Worm (Caenorhabditis elegans): ENCODE measurements around the gene ppgn-1.
A peak's percentile ranks its signal among the peaks of the same experiment; 100 is the strongest.

Gene ppgn-1

DNA sequence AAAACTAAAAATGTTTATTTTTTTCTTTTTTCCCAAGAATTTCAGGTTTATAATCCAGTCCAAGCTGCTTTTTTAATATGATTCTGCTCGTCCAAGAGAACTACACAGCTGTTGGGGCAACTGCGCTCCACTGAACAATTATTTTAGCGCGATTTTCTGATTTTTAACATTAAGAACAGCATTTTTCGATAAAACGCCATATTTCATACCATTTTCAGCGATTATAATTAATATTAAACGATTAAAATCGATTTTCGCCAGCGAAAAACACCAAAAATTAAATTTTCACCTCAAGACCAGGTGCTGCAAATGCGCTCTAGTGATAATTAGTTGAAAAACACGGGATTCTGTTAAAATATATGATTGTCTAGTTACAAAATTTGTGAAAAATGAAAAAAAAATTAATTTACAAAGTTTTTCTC is 41.5 kb upstream of the ppgn-1 start:
- TF ChIP-seq nfya-1 (tag; optimal IDR thresholded peaks at IDR 0.05; ENCODE audit: insufficient read depth) (peak; percentile 41), nhr-67 (tag; optimal IDR thresholded peaks at IDR 0.05) (no peak), ama-1 (optimal IDR thresholded peaks at IDR 0.05) (peak; percentile 51), lin-15B (tag; optimal IDR thresholded peaks at IDR 0.05) (peak; percentile 5), ceh-82 (tag; optimal IDR thresholded peaks at IDR 0.05) (no peak), elt-2 (tag; optimal IDR thresholded peaks at IDR 0.05) (peak; percentile 31), hmg-11 (tag; optimal IDR thresholded peaks at IDR 0.05) (peak; percentile 31), lsy-12 (tag; optimal IDR thresholded peaks at IDR 0.05) (peak; percentile 35), aly-2 (tag; optimal IDR thresholded peaks at IDR 0.05) (peak; percentile 45), nhr-23 (tag; optimal IDR thresholded peaks at IDR 0.05) (peak; percentile 37), unc-62 (GFP tag; optimal IDR thresholded peaks at IDR 0.05) (no peak), pha-4 (tag; optimal IDR thresholded peaks at IDR 0.05) (peak; percentile 53), ceh-28 (tag; optimal IDR thresholded peaks at IDR 0.05) (peak; percentile 42), nhr-43 (tag; optimal IDR thresholded peaks at IDR 0.05; ENCODE audit: poor library complexity, severe bottlenecking) (peak; percentile 44), eor-1 (tag; optimal IDR thresholded peaks at IDR 0.05) (no peak), nhr-77 (tag; optimal IDR thresholded peaks at IDR 0.05) (peak; percentile 18)

DNA sequence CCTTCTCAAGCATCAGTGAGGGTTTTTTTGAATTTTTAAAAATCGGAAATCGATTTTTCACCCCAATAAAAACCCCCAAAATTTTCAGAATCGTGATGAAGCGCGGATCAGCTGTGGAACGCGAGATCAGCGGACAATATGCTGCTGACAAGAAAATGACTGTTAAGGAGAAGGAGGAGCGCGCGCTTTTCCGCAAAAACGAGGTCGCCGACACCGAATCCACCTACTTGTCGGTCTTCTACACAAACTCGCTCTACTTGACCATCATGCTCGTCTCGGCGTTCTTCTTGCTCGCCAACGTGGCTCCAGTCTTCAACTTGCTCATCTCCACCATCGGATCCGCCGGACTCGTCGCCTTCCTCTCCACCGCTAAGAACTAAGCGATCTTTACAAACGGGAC is 41.0 kb upstream of the ppgn-1 start:
- TF ChIP-seq mdl-1 (tag; optimal IDR thresholded peaks at IDR 0.05) (no peak), zag-1 (tag; optimal IDR thresholded peaks at IDR 0.05) (no peak), nhr-77 (tag; optimal IDR thresholded peaks at IDR 0.05) (no peak), ceh-16 (tag; optimal IDR thresholded peaks at IDR 0.05) (no peak), ceh-9 (tag; optimal IDR thresholded peaks at IDR 0.05) (no peak), mml-1 (tag; optimal IDR thresholded peaks at IDR 0.05) (no peak), daf-12 (tag; optimal IDR thresholded peaks at IDR 0.05) (no peak), ceh-82 (tag; optimal IDR thresholded peaks at IDR 0.05) (no peak), hmg-11 (tag; optimal IDR thresholded peaks at IDR 0.05) (no peak), fos-1 (tag; optimal IDR thresholded peaks at IDR 0.05) (no peak), R02D3.7 (tag; optimal IDR thresholded peaks at IDR 0.05) (no peak), egl-5 (tag; optimal IDR thresholded peaks at IDR 0.05) (no peak), elt-2 (tag; optimal IDR thresholded peaks at IDR 0.05) (no peak), unc-62 (GFP tag; optimal IDR thresholded peaks at IDR 0.05) (no peak), nhr-23 (tag; optimal IDR thresholded peaks at IDR 0.05) (no peak), elt-1 (tag; optimal IDR thresholded peaks at IDR 0.05) (no peak), aly-2 (tag; optimal IDR thresholded peaks at IDR 0.05) (no peak), fkh-2 (tag; optimal IDR thresholded peaks at IDR 0.05) (no peak), ztf-4 (tag; optimal IDR thresholded peaks at IDR 0.05) (no peak)

DNA sequence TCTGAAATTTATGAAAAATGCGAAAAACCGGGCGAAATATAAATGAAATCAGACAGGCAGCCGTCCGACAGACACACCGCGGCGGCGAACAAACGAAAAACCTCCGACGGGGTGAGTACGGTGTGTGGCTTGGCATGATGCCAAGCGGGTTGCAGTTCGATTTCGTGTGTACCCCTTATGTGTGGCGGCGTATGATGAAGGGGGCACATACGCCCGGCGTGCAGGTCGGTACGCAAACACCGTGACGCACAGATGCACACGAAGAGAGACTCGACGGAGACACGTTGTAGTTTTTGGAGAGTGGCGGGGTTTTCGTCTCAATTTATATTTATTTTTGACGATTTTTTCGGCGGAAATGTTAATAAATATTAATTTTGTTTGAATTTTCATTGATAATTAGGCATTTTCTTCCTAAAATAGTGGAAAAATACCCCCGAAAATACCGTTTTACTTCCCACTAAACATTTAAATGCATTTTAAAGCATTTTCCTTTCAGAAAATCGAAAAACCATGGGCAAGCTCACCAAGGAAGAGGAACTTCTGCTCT is 40.3 kb upstream of the ppgn-1 start, which contains the start of gene trap-3:
Gene trap-3, plus strand, starts transcription at position 497 of the 547 bp plus-strand sequence.
- TF ChIP-seq mdl-1 (tag; optimal IDR thresholded peaks at IDR 0.05) (peak; percentile 8), nfya-1 (tag; optimal IDR thresholded peaks at IDR 0.05; ENCODE audit: insufficient read depth) (peak; percentile 99), mml-1 (tag; optimal IDR thresholded peaks at IDR 0.05) (no peak), unc-62 (GFP tag; optimal IDR thresholded peaks at IDR 0.05) (peak; percentile 68), fkh-2 (tag; optimal IDR thresholded peaks at IDR 0.05) (no peak), nhr-76 (tag; optimal IDR thresholded peaks at IDR 0.05) (peak; percentile 50), daf-12 (tag; optimal IDR thresholded peaks at IDR 0.05) (no peak), elt-1 (tag; optimal IDR thresholded peaks at IDR 0.05) (peak; percentile 34), pqm-1 (tag; optimal IDR thresholded peaks at IDR 0.05) (peak; percentile 55), nhr-25 (tag; optimal IDR thresholded peaks at IDR 0.05) (peak; percentile 99), elt-3 (tag; optimal IDR thresholded peaks at IDR 0.05) (peak in 1 of 3 experiments; percentile 65), eor-1 (tag; optimal IDR thresholded peaks at IDR 0.05) (no peak), ama-1 (optimal IDR thresholded peaks at IDR 0.05) (peak; percentile 35), nhr-28 (tag; optimal IDR thresholded peaks at IDR 0.05) (no peak), unc-39 (tag; optimal IDR thresholded peaks at IDR 0.05) (no peak), ztf-11 (tag; optimal IDR thresholded peaks at IDR 0.05) (no peak), nhr-12 (tag; optimal IDR thresholded peaks at IDR 0.05) (no peak), ceh-28 (tag; optimal IDR thresholded peaks at IDR 0.05) (peak; percentile 84), fos-1 (tag; optimal IDR thresholded peaks at IDR 0.05) (no peak), fkh-10 (GFP tag; optimal IDR thresholded peaks at IDR 0.05) (peak; percentile 50), jun-1 (tag; optimal IDR thresholded peaks at IDR 0.05) (peak; percentile 91), snpc-4 (tag; optimal IDR thresholded peaks at IDR 0.05) (peak; percentile 93), elt-2 (tag; optimal IDR thresholded peaks at IDR 0.05) (peak; percentile 88), tbx-2 (tag; optimal IDR thresholded peaks at IDR 0.05) (peak; percentile 92), nhr-43 (tag; optimal IDR thresholded peaks at IDR 0.05; ENCODE audit: poor library complexity, severe bottlenecking) (peak; percentile 96), nhr-237 (tag; optimal IDR thresholded peaks at IDR 0.05) (no peak), egl-5 (tag; optimal IDR thresholded peaks at IDR 0.05) (peak; percentile 49), egl-27 (tag; optimal IDR thresholded peaks at IDR 0.05) (no peak), ztf-4 (tag; optimal IDR thresholded peaks at IDR 0.05) (peak; percentile 92), R02D3.7 (tag; optimal IDR thresholded peaks at IDR 0.05) (peak; percentile 85), lin-15B (tag; optimal IDR thresholded peaks at IDR 0.05) (peak; percentile 95), hmg-11 (tag; optimal IDR thresholded peaks at IDR 0.05) (peak; percentile 96), lsy-12 (tag; optimal IDR thresholded peaks at IDR 0.05) (peak; percentile 98), zag-1 (tag; optimal IDR thresholded peaks at IDR 0.05) (no peak), nhr-23 (tag; optimal IDR thresholded peaks at IDR 0.05) (peak; percentile 96), sea-2 (GFP tag; optimal IDR thresholded peaks at IDR 0.05) (peak; percentile 84), ceh-9 (tag; optimal IDR thresholded peaks at IDR 0.05) (no peak), skn-1 (tag; optimal IDR thresholded peaks at IDR 0.05) (peak; percentile 63), ceh-82 (tag; optimal IDR thresholded peaks at IDR 0.05) (peak; percentile 85), nhr-67 (tag; optimal IDR thresholded peaks at IDR 0.05) (no peak), lin-39 (tag; optimal IDR thresholded peaks at IDR 0.05) (peak; percentile 97)

Measured in whole organism, L3 larva.